Worm (Caenorhabditis elegans) whole organism, midembryonic: ENCODE data around the gene npr-29.

Source experiments
- T22C8.4 ChIP-seq: fragments of 200-800 bp; sonication (Bioruptor generic); IDR thresholded peaks from 2 replicates; pipeline ENCODE4 v1.3.6; 2022; ENCODE audit warnings: missing genetic modification characterization, missing compliant biosample characterization
- flt-1 ChIP-seq: fragments of 200-800 bp; sonication (Bioruptor generic); IDR thresholded peaks from 2 replicates; pipeline ENCODE4 v1.3.6; 2022; ENCODE audit warnings: missing genetic modification characterization, missing compliant biosample characterization
- klf-2 ChIP-seq: fragments of 200-800 bp; sonication (Bioruptor generic); conservative IDR thresholded peaks from 2 replicates; pipeline ENCODE4 v1.3.6; 2022; ENCODE audit warnings: missing genetic modification reagents, missing genetic modification characterization, missing compliant biosample characterization
- med-1 ChIP-seq: sonication (generic microtip); optimal IDR thresholded peaks from 2 replicates; lab custom pipeline; 2017; ENCODE audit warnings: missing genetic modification characterization, mild to moderate bottlenecking, missing compliant biosample characterization, antibody characterized with exemption, missing genetic modification reagents; ENCODE audit not compliant: insufficient read depth
- ref-1 ChIP-seq: fragments of 200-800 bp; sonication (Bioruptor generic); conservative IDR thresholded peaks from 2 replicates; pipeline ENCODE4 v1.3.6; 2022; ENCODE audit warnings: missing genetic modification reagents, missing genetic modification characterization, missing compliant biosample characterization
- tab-1 ChIP-seq: fragments of 200-800 bp; sonication (Bioruptor generic); IDR thresholded peaks from 2 replicates; pipeline ENCODE4 v1.3.6; 2022; ENCODE audit warnings: missing genetic modification characterization, missing compliant biosample characterization
- ztf-23 ChIP-seq: fragments of 200-800 bp; sonication (Bioruptor generic); IDR thresholded peaks from 2 replicates; pipeline ENCODE4 v1.3.6; 2022; ENCODE audit warnings: missing genetic modification reagents, missing genetic modification characterization, missing compliant biosample characterization
- ztf-29 ChIP-seq: fragments of 200-800 bp; sonication (Bioruptor generic); IDR thresholded peaks from 2 replicates; pipeline ENCODE4 v1.3.6; 2022; ENCODE audit warnings: missing genetic modification reagents, missing genetic modification characterization, missing compliant biosample characterization

DNA sequence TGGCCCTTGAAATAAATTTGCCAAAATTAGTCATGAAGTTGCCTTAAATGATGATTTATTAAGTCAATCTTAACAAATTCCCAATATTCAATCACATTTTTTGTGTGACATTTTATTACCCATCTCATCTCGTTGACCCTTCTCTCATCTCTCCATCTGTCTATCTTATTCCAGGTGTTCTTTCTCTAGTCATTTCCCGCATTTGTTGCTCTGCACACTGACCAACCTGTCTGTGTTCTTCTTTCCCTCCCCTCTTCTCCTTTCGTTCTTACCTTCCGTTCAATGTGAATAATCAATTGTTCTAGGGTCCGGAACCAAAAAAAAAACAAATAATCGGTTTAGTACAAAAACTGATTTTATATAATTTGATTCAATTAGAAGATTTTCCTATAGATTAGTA, 32.0 kb upstream of the npr-29 start, which contains the start of gene T02C1.1:
- TF ChIP-seq ztf-23 (GFP tag; lab: Robert Waterston, UW) (no peak), tab-1 (no peak), med-1 (GFP tag; lab: Kevin White, UChicago) (no peak), T22C8.4 (GFP tag; lab: Robert Waterston, UW) (no peak), flt-1 (GFP tag; lab: Robert Waterston, UW) (no peak), ztf-29 (GFP tag; lab: Robert Waterston, UW) (no peak), ref-1 (GFP tag; lab: Robert Waterston, UW) (no peak), klf-2 (GFP tag; lab: Robert Waterston, UW) (no peak)
